5 fruit fly cellular contexts compared by ENCODE assay signal in the genomic region with DNA sequence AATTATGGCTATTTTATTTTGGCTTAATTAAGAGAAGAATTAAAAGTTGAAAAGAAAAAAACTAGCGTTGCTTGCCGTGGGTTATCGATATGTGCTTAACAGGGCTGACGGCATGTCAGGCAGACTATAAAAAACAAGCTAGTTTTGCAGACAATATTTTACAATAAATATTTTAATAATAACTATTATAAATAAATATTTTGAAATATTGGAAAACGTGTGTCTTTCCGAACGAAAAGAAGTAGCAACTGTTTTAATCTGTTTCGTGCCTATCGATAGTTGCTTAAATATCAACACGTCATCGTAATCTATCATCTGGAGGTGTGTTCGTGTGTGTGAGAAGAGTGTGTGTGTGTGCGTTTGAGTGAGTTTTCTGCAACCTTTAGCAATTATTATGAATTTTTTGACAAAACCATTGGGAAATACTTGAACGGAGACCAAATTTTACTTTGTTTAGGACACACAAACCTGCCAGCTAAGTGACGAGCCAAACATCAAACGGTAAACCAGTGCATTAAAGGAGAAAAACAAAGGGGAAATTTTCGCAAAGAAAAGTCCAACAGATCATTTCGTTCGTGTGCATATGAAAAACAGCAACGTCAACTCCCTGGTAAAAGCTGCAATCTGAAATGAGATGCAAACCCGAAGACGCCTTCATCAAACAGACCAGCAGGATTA.
TF ChIP-seq lines count a peak whose summit lies in the region.

TSS of gene CG5861 (minus strand) at position 273 of the 678 bp plus-strand sequence.
TSS of gene Syx5 (plus strand) at position 321 of the 678 bp plus-strand sequence.

TF ChIP-seq in whole organism, adult, 20 proteins besides CTCF, POLR2A, EP300 and RAD21 (continued from another document):
- TF ChIP-seq Clk (GFP tag; optimal IDR thresholded peaks at IDR 0.05; lab: Kevin White, UChicago) (peak; percentile 28), cic (GFP tag; optimal IDR thresholded peaks at IDR 0.05; lab: Kevin White, UChicago) (peak; percentile 59), Crg-1 (GFP tag; optimal IDR thresholded peaks at IDR 0.05; lab: Kevin White, UChicago) (peak; percentile 35)

TF ChIP-seq in whole organism, embryonic, 481 proteins besides CTCF, POLR2A, EP300 and RAD21 (continued from another document and continues in another):
- TF ChIP-seq CHES-1-like (GFP tag; optimal IDR thresholded peaks at IDR 0.05; lab: Kevin White, UChicago) (no peak), CG8290 (GFP tag; optimal IDR thresholded peaks at IDR 0.05; lab: Kevin White, UChicago) (peak; percentile 21), CG8290 (tag; optimal IDR thresholded peaks at IDR 0.05; lab: Kevin White, UChicago) (no peak), CG12155 (GFP tag; optimal IDR thresholded peaks at IDR 0.05; lab: Kevin White, UChicago) (peak; percentile 24), CG6689 (GFP tag; IDR thresholded peaks at IDR 0.05; lab: Robert Waterston, UW) (peak; percentile 29; the same call in 1 of the 2 replicates), grn (GFP tag; optimal IDR thresholded peaks at IDR 0.05; lab: Kevin White, UChicago) (peak; percentile 89), CG7357 (GFP tag; IDR thresholded peaks at IDR 0.05; lab: Robert Waterston, UW) (0 out of 3 replicates have a peak, but pooled peaks have one; percentile 16), Poxn (GFP tag; IDR thresholded peaks at IDR 0.05; lab: Robert Waterston, UW) (no peak), emc (GFP tag; optimal IDR thresholded peaks at IDR 0.05; lab: Kevin White, UChicago) (no peak), CG9215 (GFP tag; IDR thresholded peaks at IDR 0.05; lab: Robert Waterston, UW) (no peak; the same call in 1 of the 2 replicates), CG8478 (optimal IDR thresholded peaks at IDR 0.05; lab: Kevin White, UChicago) (no peak), Doc2 (GFP tag; IDR thresholded peaks at IDR 0.05; lab: Robert Waterston, UW) (no peak), CG1647 (GFP tag; optimal IDR thresholded peaks at IDR 0.05; lab: Kevin White, UChicago) (no peak), tx (GFP tag; optimal IDR thresholded peaks at IDR 0.05; lab: Kevin White, UChicago) (no peak), tll (GFP tag; optimal IDR thresholded peaks at IDR 0.05; lab: Kevin White, UChicago) (no peak), Lpt (GFP tag; optimal IDR thresholded peaks at IDR 0.05; lab: Kevin White, UChicago) (no peak), ro (GFP tag; IDR thresholded peaks at IDR 0.05; lab: Robert Waterston, UW) (no peak), Sox102F (GFP tag; optimal IDR thresholded peaks at IDR 0.05; lab: Kevin White, UChicago) (no peak), MBD-R2 (GFP tag; IDR thresholded peaks at IDR 0.05; lab: Robert Waterston, UW) (peak; percentile 87), dati (GFP tag; IDR thresholded peaks at IDR 0.05; lab: Robert Waterston, UW) (no peak), C15 (GFP tag; IDR thresholded peaks at IDR 0.05; lab: Robert Waterston, UW) (no peak), CG10979 (tag; optimal IDR thresholded peaks at IDR 0.05; lab: Kevin White, UChicago) (peak; percentile 59), disco-r (GFP tag; optimal IDR thresholded peaks at IDR 0.05; lab: Kevin White, UChicago) (no peak), gro (GFP tag; optimal IDR thresholded peaks at IDR 0.05; lab: Kevin White, UChicago) (no peak), sd (tag; optimal IDR thresholded peaks at IDR 0.05; lab: Kevin White, UChicago) (peak; percentile 63), wek (GFP tag; optimal IDR thresholded peaks at IDR 0.05; lab: Kevin White, UChicago) (no peak), Dbx (GFP tag; IDR thresholded peaks at IDR 0.05; lab: Robert Waterston, UW) (peak; percentile 67; the same call in 2 of the 3 replicates), CG7839 (tag; optimal IDR thresholded peaks at IDR 0.05; lab: Kevin White, UChicago) (no peak), usp (GFP tag; optimal IDR thresholded peaks at IDR 0.05; lab: Kevin White, UChicago) (no peak), Dek (tag; optimal IDR thresholded peaks at IDR 0.05; lab: Kevin White, UChicago) (no peak), CG32767 (GFP tag; IDR thresholded peaks at IDR 0.05; lab: Robert Waterston, UW) (no peak)

TF ChIP-seq in whole organism, prepupa, 60 proteins besides CTCF, POLR2A, EP300 and RAD21 (continued from another document and continues in another):
- no peak for TF ChIP-seq CG8119 (GFP tag; IDR thresholded peaks at IDR 0.05; lab: Robert Waterston, UW)
- no peak for TF ChIP-seq dsx (GFP tag; optimal IDR thresholded peaks at IDR 0.05; lab: Kevin White, UChicago; ENCODE audit: poor library complexity, severe bottlenecking)
- TF ChIP-seq pdm3 (GFP tag; optimal IDR thresholded peaks at IDR 0.05; lab: Kevin White, UChicago), result no peak
- peak; percentile 60 for TF ChIP-seq CG3032 (tag; optimal IDR thresholded peaks at IDR 0.05; lab: Kevin White, UChicago)
- no peak; the same call in 2 of the 3 replicates for TF ChIP-seq CG6163 (GFP tag; IDR thresholded peaks at IDR 0.05; lab: Robert Waterston, UW)
- TF ChIP-seq Hr39 (GFP tag; optimal IDR thresholded peaks at IDR 0.05; lab: Kevin White, UChicago), result no peak
- TF ChIP-seq CG3919 (GFP tag; optimal IDR thresholded peaks at IDR 0.05; lab: Kevin White, UChicago), result no peak
- no peak for TF ChIP-seq achi (GFP tag; optimal IDR thresholded peaks at IDR 0.05; lab: Kevin White, UChicago)
- TF ChIP-seq CG4318 (GFP tag; optimal IDR thresholded peaks at IDR 0.05; lab: Kevin White, UChicago), result no peak
- no peak for TF ChIP-seq CG10669 (GFP tag; optimal IDR thresholded peaks at IDR 0.05; lab: Kevin White, UChicago)
- peak; percentile 35 for TF ChIP-seq Sox14 (GFP tag; optimal IDR thresholded peaks at IDR 0.05; lab: Kevin White, UChicago)
- TF ChIP-seq ss (GFP tag; optimal IDR thresholded peaks at IDR 0.05; lab: Kevin White, UChicago), result no peak
- 0 out of 2 replicates have a peak, but pooled peaks have one; percentile 21 for TF ChIP-seq Gug (GFP tag; IDR thresholded peaks at IDR 0.05; lab: Robert Waterston, UW)
- no peak for TF ChIP-seq CG1621 (tag; optimal IDR thresholded peaks at IDR 0.05; lab: Kevin White, UChicago)
- no peak for TF ChIP-seq CG34406 (GFP tag; optimal IDR thresholded peaks at IDR 0.05; lab: Kevin White, UChicago)
- no peak for TF ChIP-seq salr (GFP tag; optimal IDR thresholded peaks at IDR 0.05; lab: Kevin White, UChicago)
- TF ChIP-seq Met (GFP tag; optimal IDR thresholded peaks at IDR 0.05; lab: Kevin White, UChicago), result no peak
- no peak for TF ChIP-seq CG11294 (GFP tag; IDR thresholded peaks at IDR 0.05; lab: Robert Waterston, UW)
- TF ChIP-seq dac (GFP tag; optimal IDR thresholded peaks at IDR 0.05; lab: Kevin White, UChicago), result no peak
- no peak for TF ChIP-seq Eip78C (GFP tag; lab: Kevin White, UChicago)
- no peak for TF ChIP-seq Sox15 (GFP tag; optimal IDR thresholded peaks at IDR 0.05; lab: Kevin White, UChicago)
- TF ChIP-seq CG15336 (GFP tag; IDR thresholded peaks at IDR 0.05; lab: Robert Waterston, UW), result 0 out of 2 replicates have a peak, but pooled peaks have one; percentile 30
- no peak for TF ChIP-seq Hr38 (GFP tag; optimal IDR thresholded peaks at IDR 0.05; lab: Kevin White, UChicago)
- TF ChIP-seq esn (GFP tag; optimal IDR thresholded peaks at IDR 0.05; lab: Kevin White, UChicago), result peak; percentile 37
- no peak for TF ChIP-seq Smox (GFP tag; optimal IDR thresholded peaks at IDR 0.05; lab: Kevin White, UChicago)
- TF ChIP-seq fd85E (GFP tag; optimal IDR thresholded peaks at IDR 0.05; lab: Kevin White, UChicago), result no peak
- no peak for TF ChIP-seq CG11902 (GFP tag; optimal IDR thresholded peaks at IDR 0.05; lab: Kevin White, UChicago)
- TF ChIP-seq fkh (GFP tag; optimal IDR thresholded peaks at IDR 0.05; lab: Kevin White, UChicago), result peak; percentile 67
- TF ChIP-seq CG10631 (GFP tag; optimal IDR thresholded peaks at IDR 0.05; lab: Kevin White, UChicago), result peak; percentile 62
- TF ChIP-seq OdsH (GFP tag; optimal IDR thresholded peaks at IDR 0.05; lab: Kevin White, UChicago), result no peak
- no peak for TF ChIP-seq Sox102F (GFP tag; optimal IDR thresholded peaks at IDR 0.05; lab: Kevin White, UChicago)
- no peak for TF ChIP-seq acj6 (GFP tag; optimal IDR thresholded peaks at IDR 0.05; lab: Kevin White, UChicago)

TF ChIP-seq in whole organism, pupa, 21 proteins besides CTCF, POLR2A, EP300 and RAD21 (continued from another document):
- TF ChIP-seq Snoo (tag; optimal IDR thresholded peaks at IDR 0.05; lab: Kevin White, UChicago), result peak; percentile 29
- peak; percentile 42; the same call in 1 of the 2 replicates for TF ChIP-seq rn (GFP tag; IDR thresholded peaks at IDR 0.05; lab: Robert Waterston, UW)
TF ChIP-seq in whole organism, pupa: peak in this region for 8.

TF ChIP-seq in whole organism, wandering third instar larva, 38 proteins besides CTCF, POLR2A, EP300 and RAD21 (continued from another document):
- TF ChIP-seq fru (GFP tag; optimal IDR thresholded peaks at IDR 0.05; lab: Kevin White, UChicago), result no peak
- TF ChIP-seq dsf (GFP tag; optimal IDR thresholded peaks at IDR 0.05; lab: Kevin White, UChicago; ENCODE audit: borderline replicate concordance), result no peak
- no peak for TF ChIP-seq usp (GFP tag; optimal IDR thresholded peaks at IDR 0.05; lab: Kevin White, UChicago)
- TF ChIP-seq Sp1 (GFP tag; optimal IDR thresholded peaks at IDR 0.05; lab: Kevin White, UChicago), result peak; percentile 46
- peak; percentile 61 for TF ChIP-seq rgr (GFP tag; optimal IDR thresholded peaks at IDR 0.05; lab: Kevin White, UChicago)
- TF ChIP-seq foxo (GFP tag; optimal IDR thresholded peaks at IDR 0.05; lab: Kevin White, UChicago), result peak in 1 of 2 experiments; percentile 65
- peak; percentile 30 for TF ChIP-seq ey (GFP tag; optimal IDR thresholded peaks at IDR 0.05; lab: Kevin White, UChicago)
- TF ChIP-seq Abd-B (GFP tag; optimal IDR thresholded peaks at IDR 0.05; lab: Kevin White, UChicago), result no peak
- no peak for TF ChIP-seq Mio (GFP tag; optimal IDR thresholded peaks at IDR 0.05; lab: Kevin White, UChicago)
- no peak for TF ChIP-seq GATAd (GFP tag; optimal IDR thresholded peaks at IDR 0.05; lab: Kevin White, UChicago)
- TF ChIP-seq Dif (GFP tag; optimal IDR thresholded peaks at IDR 0.05; lab: Kevin White, UChicago; ENCODE audit: partially characterized antibody), result peak; percentile 8
- no peak for TF ChIP-seq N (GFP tag; optimal IDR thresholded peaks at IDR 0.05; lab: Kevin White, UChicago)
- TF ChIP-seq psq (GFP tag; optimal IDR thresholded peaks at IDR 0.05; lab: Kevin White, UChicago), result peak; percentile 66
- peak; percentile 70 for TF ChIP-seq Jra (GFP tag; optimal IDR thresholded peaks at IDR 0.05; lab: Kevin White, UChicago)
- peak; percentile 6 for TF ChIP-seq CG32264 (GFP tag; optimal IDR thresholded peaks at IDR 0.05; lab: Kevin White, UChicago)
- TF ChIP-seq Vsx2 (GFP tag; optimal IDR thresholded peaks at IDR 0.05; lab: Kevin White, UChicago; ENCODE audit: partially characterized antibody), result no peak
- peak; percentile 70 for TF ChIP-seq HLH106 (tag; optimal IDR thresholded peaks at IDR 0.05; lab: Kevin White, UChicago)
- no peak for TF ChIP-seq h (GFP tag; optimal IDR thresholded peaks at IDR 0.05; lab: Kevin White, UChicago)
TF ChIP-seq in whole organism, wandering third instar larva: peak in this region for 16.
